Worm (Caenorhabditis elegans) whole organism, L4 larva: ENCODE data around the gene C16D9.6.

ENCODE experiments used
- F37D6.2 ChIP-seq: sonication (generic microtip); optimal IDR thresholded peaks from 2 replicates; lab custom pipeline; 2016; ENCODE audit warnings: mild to moderate bottlenecking, missing genetic modification characterization, missing compliant biosample characterization
- F44E2.7 ChIP-seq: fragments of 200-800 bp; sonication (Bioruptor generic); IDR thresholded peaks from 2 replicates; pipeline ENCODE4 v2.1.2; 2022; ENCODE audit warnings: missing genetic modification characterization, missing compliant biosample characterization
- T26A8.4 ChIP-seq: fragments of 200-800 bp; sonication (Bioruptor generic); IDR thresholded peaks from 2 replicates; pipeline ENCODE4 v1.3.6; 2022; ENCODE audit warnings: missing genetic modification characterization, missing compliant biosample characterization
- Y48G9A.11 ChIP-seq: fragments of 200-800 bp; sonication (Bioruptor generic); IDR thresholded peaks from 2 replicates; pipeline ENCODE4 v1.3.6; 2022; ENCODE audit warnings: missing genetic modification reagents, missing genetic modification characterization, missing compliant biosample characterization
- ZK546.5 ChIP-seq, 2 experiments: sonication (generic microtip); optimal IDR thresholded peaks; 2 replicates each; lab custom pipeline; 2017; ENCODE audit warnings: missing biosample characterization in 2 of 2, missing genetic modification characterization in 2 of 2
- aly-2 ChIP-seq: sonication (generic microtip); optimal IDR thresholded peaks from 2 replicates; lab custom pipeline; 2018; ENCODE audit warnings: missing biosample characterization, missing genetic modification characterization
- ama-1 ChIP-seq: fragments of 150-350 bp; optimal IDR thresholded peaks from 2 replicates; lab custom pipeline; 2014; ENCODE audit warnings: inconsistent platforms, mixed read lengths
- ceh-20 ChIP-seq: fragments of 200-800 bp; sonication (Bioruptor generic); IDR thresholded peaks from 2 replicates; pipeline ENCODE4 v1.3.6; 2022; ENCODE audit warnings: missing genetic modification reagents, missing genetic modification characterization, missing compliant biosample characterization
- ces-1 ChIP-seq: fragments of 150-350 bp; sonication (generic microtip); optimal IDR thresholded peaks from 4 replicates; lab custom pipeline; 2014; ENCODE audit warnings: missing biosample characterization, missing genetic modification reagents, missing genetic modification characterization
- cey-2 ChIP-seq: sonication (generic microtip); optimal IDR thresholded peaks from 3 replicates; lab custom pipeline; 2017; ENCODE audit warnings: missing genetic modification characterization, mild to moderate bottlenecking, missing compliant biosample characterization, antibody characterized with exemption, borderline replicate concordance; ENCODE audit not compliant: insufficient read depth
- ctbp-1 ChIP-seq: fragments of 200-800 bp; sonication (Bioruptor generic); IDR thresholded peaks from 2 replicates; pipeline ENCODE4 v1.3.6; 2022; ENCODE audit warnings: missing genetic modification reagents, missing genetic modification characterization, missing compliant biosample characterization
- daf-12 ChIP-seq: fragments of 150-350 bp; optimal IDR thresholded peaks from 2 replicates; lab custom pipeline; 2014; ENCODE audit warnings: missing biosample characterization, missing genetic modification reagents, missing genetic modification characterization
- daf-16 ChIP-seq, 3 experiments: sonication (generic microtip); optimal IDR thresholded peaks; 2 replicates each; lab custom pipeline; 2016 to 2017; ENCODE audit warnings: missing genetic modification characterization in 3 of 3, missing genetic modification reagents in 3 of 3, mild to moderate bottlenecking in 2 of 3, missing compliant biosample characterization in 2 of 3, missing biosample characterization in 1 of 3, moderate library complexity in 1 of 3
- dmd-6 ChIP-seq: fragments of 200-800 bp; sonication (Bioruptor generic); IDR thresholded peaks from 2 replicates; pipeline ENCODE4 v1.3.6; 2022; ENCODE audit warnings: missing genetic modification reagents, missing genetic modification characterization, missing compliant biosample characterization
- dmd-9 ChIP-seq: fragments of 200-800 bp; sonication (Bioruptor generic); IDR thresholded peaks from 2 replicates; pipeline ENCODE4 v1.3.6; 2022; ENCODE audit warnings: missing genetic modification reagents, missing genetic modification characterization, missing compliant biosample characterization
- egl-43 ChIP-seq: fragments of 200-800 bp; sonication (Bioruptor generic); IDR thresholded peaks from 2 replicates; pipeline ENCODE4 v1.3.6; 2022; ENCODE audit warnings: missing genetic modification reagents, missing genetic modification characterization, missing compliant biosample characterization
- gei-8 ChIP-seq: fragments of 200-800 bp; sonication (Bioruptor generic); optimal IDR thresholded peaks from 2 replicates; lab custom pipeline; 2018; ENCODE audit warnings: mild to moderate bottlenecking, missing genetic modification characterization, missing compliant biosample characterization
- hmg-1.1 ChIP-seq: fragments of 200-800 bp; sonication (Bioruptor generic); IDR thresholded peaks from 2 replicates; pipeline ENCODE4 v1.3.6; 2022; ENCODE audit warnings: missing genetic modification reagents, missing genetic modification characterization, missing compliant biosample characterization
- lin-13 ChIP-seq: fragments of 150-350 bp; optimal IDR thresholded peaks from 2 replicates; lab custom pipeline; 2014; ENCODE audit warnings: missing biosample characterization, missing genetic modification reagents, missing genetic modification characterization
- lir-3 ChIP-seq: sonication (generic microtip); optimal IDR thresholded peaks from 2 replicates; lab custom pipeline; 2016; ENCODE audit warnings: mild to moderate bottlenecking, missing genetic modification characterization, missing compliant biosample characterization
- lsy-2 ChIP-seq, 2 experiments: fragments of 150-350 bp in 1 of 2; sonication (generic microtip) in 1 of 2; optimal IDR thresholded peaks; 2 replicates each; lab custom pipeline; 2014 to 2017; ENCODE audit warnings: missing biosample characterization in 2 of 2, missing genetic modification characterization in 2 of 2
- madf-9 ChIP-seq: fragments of 200-800 bp; sonication (Bioruptor generic); conservative IDR thresholded peaks from 2 replicates; pipeline ENCODE4 v1.3.6; 2022; ENCODE audit warnings: missing genetic modification reagents, missing genetic modification characterization, missing compliant biosample characterization
- mdl-1 ChIP-seq, 2 experiments: fragments of 150-350 bp in 1 of 2; sonication (generic microtip) in 1 of 2; optimal IDR thresholded peaks; 2 replicates each; lab custom pipeline; 2014 to 2017; ENCODE audit warnings: missing biosample characterization in 2 of 2, missing genetic modification characterization in 2 of 2
- mdt-29 ChIP-seq: fragments of 200-800 bp; sonication (Bioruptor generic); IDR thresholded peaks from 2 replicates; pipeline ENCODE4 v1.3.6; 2022; ENCODE audit warnings: missing genetic modification reagents, missing genetic modification characterization, missing compliant biosample characterization
- mes-2 ChIP-seq: sonication (generic microtip); optimal IDR thresholded peaks from 2 replicates; lab custom pipeline; 2016; ENCODE audit warnings: missing genotype, mild to moderate bottlenecking, missing genetic modification characterization, missing compliant biosample characterization; ENCODE audit not compliant: poor library complexity, severe bottlenecking
- mxl-2 ChIP-seq: fragments of 200-800 bp; sonication (Bioruptor generic); conservative IDR thresholded peaks from 2 replicates; pipeline ENCODE4 v1.3.6; 2022; ENCODE audit warnings: missing genetic modification reagents, missing genetic modification characterization, missing compliant biosample characterization
- nhr-10 ChIP-seq: fragments of 150-350 bp; optimal IDR thresholded peaks from 2 replicates; lab custom pipeline; 2014; ENCODE audit warnings: missing biosample characterization, missing genetic modification characterization
- nhr-102 ChIP-seq: sonication (generic microtip); optimal IDR thresholded peaks from 2 replicates; lab custom pipeline; 2016; ENCODE audit warnings: mild to moderate bottlenecking, missing genetic modification characterization, moderate library complexity, missing compliant biosample characterization
- nhr-11 ChIP-seq: fragments of 150-350 bp; optimal IDR thresholded peaks from 2 replicates; lab custom pipeline; 2014; ENCODE audit warnings: missing biosample characterization, missing genetic modification characterization
- nhr-28 ChIP-seq: fragments of 150-350 bp; optimal IDR thresholded peaks from 2 replicates; lab custom pipeline; 2014; ENCODE audit warnings: missing biosample characterization, missing genetic modification characterization
- nhr-41 ChIP-seq: fragments of 200-800 bp; sonication (Bioruptor generic); IDR thresholded peaks from 2 replicates; pipeline ENCODE4 v1.3.6; 2022; ENCODE audit warnings: missing genetic modification reagents, missing genetic modification characterization, missing compliant biosample characterization
- nhr-48 ChIP-seq: sonication (generic microtip); optimal IDR thresholded peaks from 2 replicates; lab custom pipeline; 2016; ENCODE audit warnings: mild to moderate bottlenecking, missing genetic modification characterization, missing compliant biosample characterization
- nhr-77 ChIP-seq: fragments of 150-350 bp; optimal IDR thresholded peaks from 2 replicates; lab custom pipeline; 2014; ENCODE audit warnings: missing biosample characterization, missing genetic modification characterization
- pha-4 ChIP-seq, 2 experiments: fragments of 150-350 bp in 1 of 2; fragments of 200-800 bp in 1 of 2; sonication (Bioruptor generic) in 1 of 2; IDR thresholded peaks in 1 of 2; optimal IDR thresholded peaks in 1 of 2; 2 replicates each; pipeline versions ENCODE4 v1.3.6 to Lab custom; 2014 to 2022; ENCODE audit warnings: missing genetic modification characterization in 2 of 2, missing genetic modification reagents in 2 of 2, missing biosample characterization in 1 of 2, missing compliant biosample characterization in 1 of 2
- pqm-1 ChIP-seq: sonication (generic microtip); optimal IDR thresholded peaks from 2 replicates; lab custom pipeline; 2017; ENCODE audit warnings: missing biosample characterization, missing genetic modification characterization
- rbr-2 ChIP-seq: sonication (generic microtip); optimal IDR thresholded peaks from 2 replicates; lab custom pipeline; 2016; ENCODE audit warnings: missing genotype, missing genetic modification characterization, missing compliant biosample characterization
- saeg-2 ChIP-seq: fragments of 200-800 bp; sonication (Bioruptor generic); IDR thresholded peaks from 2 replicates; pipeline ENCODE4 v1.3.6; 2022; ENCODE audit warnings: missing genetic modification reagents, missing genetic modification characterization, missing compliant biosample characterization
- snpc-1.2 ChIP-seq: fragments of 200-800 bp; sonication (Bioruptor generic); IDR thresholded peaks from 2 replicates; pipeline ENCODE4 v1.3.6; 2022; ENCODE audit warnings: missing genetic modification reagents, missing genetic modification characterization, missing compliant biosample characterization
- snpc-4 ChIP-seq: fragments of 150-350 bp; optimal IDR thresholded peaks from 2 replicates; lab custom pipeline; 2014; ENCODE audit warnings: missing biosample characterization, missing genetic modification characterization
- spr-3 ChIP-seq: fragments of 200-800 bp; sonication (Bioruptor generic); optimal IDR thresholded peaks from 2 replicates; lab custom pipeline; 2018; ENCODE audit warnings: mild to moderate bottlenecking, missing genetic modification characterization, missing compliant biosample characterization
- tag-97 ChIP-seq: fragments of 200-800 bp; sonication (Bioruptor generic); IDR thresholded peaks from 2 replicates; pipeline ENCODE4 v1.3.6; 2022; ENCODE audit warnings: missing genetic modification characterization, missing compliant biosample characterization
- unc-130 ChIP-seq: sonication (generic microtip); optimal IDR thresholded peaks from 2 replicates; lab custom pipeline; 2016; ENCODE audit warnings: missing genetic modification reagents, missing genetic modification characterization, missing compliant biosample characterization
- zag-1 ChIP-seq: fragments of 150-350 bp; optimal IDR thresholded peaks from 2 replicates; lab custom pipeline; 2014; ENCODE audit warnings: missing biosample characterization, missing genetic modification characterization
- zfp-2 ChIP-seq: sonication (generic microtip); optimal IDR thresholded peaks from 2 replicates; lab custom pipeline; 2016; ENCODE audit warnings: mild to moderate bottlenecking, missing genetic modification characterization, missing compliant biosample characterization
- zfp-3 ChIP-seq: fragments of 200-800 bp; sonication (Bioruptor generic); conservative IDR thresholded peaks from 2 replicates; pipeline ENCODE4 v1.3.6; 2022; ENCODE audit warnings: missing genetic modification reagents, missing genetic modification characterization, missing compliant biosample characterization
- zip-11 ChIP-seq: fragments of 200-800 bp; sonication (Bioruptor generic); IDR thresholded peaks from 2 replicates; pipeline ENCODE4 v1.3.6; 2022; ENCODE audit warnings: missing genetic modification characterization, missing compliant biosample characterization
- zip-2 ChIP-seq: fragments of 150-350 bp; optimal IDR thresholded peaks from 2 replicates; lab custom pipeline; 2014; ENCODE audit warnings: missing biosample characterization, missing genetic modification characterization
- ztf-7 ChIP-seq: fragments of 150-350 bp; optimal IDR thresholded peaks from 2 replicates; lab custom pipeline; 2014; ENCODE audit warnings: missing biosample characterization, missing genetic modification characterization

The C16D9.6 gene

ce11 chrV:8230056-8230455, 20.1 kb downstream of the C16D9.6 start (continued):
- TF ChIP-seq hmg-1.1, result 0 out of 2 replicates have a peak, but pooled peaks have one; percentile 29
- TF ChIP-seq egl-43 (GFP tag; lab: Robert Waterston, UW), result peak; percentile 75
- no peak for TF ChIP-seq saeg-2
- TF ChIP-seq mes-2 (tag; lab: Kevin White, UChicago), result peak; percentile 64
- TF ChIP-seq dmd-9 (GFP tag; lab: Robert Waterston, UW), result no peak
- no peak for TF ChIP-seq nhr-10 (tag; lab: Kevin White, UChicago)
- TF ChIP-seq daf-16 (GFP tag; optimal IDR thresholded peaks at IDR 0.05; lab: Kevin White, UChicago), result no peak
- TF ChIP-seq daf-16 (tag; optimal IDR thresholded peaks at IDR 0.05; lab: Kevin White, UChicago), result peak; percentile 33
- TF ChIP-seq tag-97 (GFP tag; lab: Robert Waterston, UW), result no peak
- peak; percentile 55 for TF ChIP-seq snpc-4 (tag; lab: Kevin White, UChicago)
- no peak for TF ChIP-seq mdt-29
- TF ChIP-seq daf-12 (tag; lab: Kevin White, UChicago), result no peak
- TF ChIP-seq lin-13 (GFP tag; lab: Kevin White, UChicago), result no peak
- no peak for TF ChIP-seq zfp-2 (tag; lab: Kevin White, UChicago)
- TF ChIP-seq madf-9, result 0 out of 2 replicates have a peak, but pooled peaks have one; percentile 35

- TF ChIP-seq nhr-41 (GFP tag; lab: Robert Waterston, UW) (0 out of 2 replicates have a peak, but pooled peaks have one; percentile 8), pha-4 (GFP tag; IDR thresholded peaks at IDR 0.05; lab: Robert Waterston, UW) (peak; percentile 86), pha-4 (tag; optimal IDR thresholded peaks at IDR 0.05; lab: Kevin White, UChicago) (no peak), zip-2 (tag; lab: Kevin White, UChicago) (no peak), zag-1 (tag; lab: Kevin White, UChicago) (no peak), ces-1 (GFP tag; lab: Kevin White, UChicago) (peak; percentile 13), lir-3 (peak; percentile 22), nhr-28 (tag; lab: Kevin White, UChicago) (peak; percentile 56), mdl-1 (tag; optimal IDR thresholded peaks at IDR 0.05; lab: Kevin White, UChicago) (peak; percentile 48 to 51), cey-2 (tag; lab: Kevin White, UChicago) (no peak), ZK546.5 (tag; optimal IDR thresholded peaks at IDR 0.05; lab: Kevin White, UChicago) (no peak), pqm-1 (peak; percentile 8), Y48G9A.11 (GFP tag; lab: Robert Waterston, UW) (peak; percentile 92), aly-2 (tag; lab: Kevin White, UChicago) (no peak), egl-43 (GFP tag; lab: Robert Waterston, UW) (no peak), gei-8 (GFP tag; lab: Kevin White, UChicago) (no peak), ctbp-1 (GFP tag; lab: Robert Waterston, UW) (peak; percentile 66; the same call in 1 of the 2 replicates), mxl-2 (GFP tag; lab: Robert Waterston, UW) (no peak), ztf-7 (tag; lab: Kevin White, UChicago) (peak; percentile 4), nhr-11 (tag; lab: Kevin White, UChicago) (peak; percentile 49), nhr-48 (tag; lab: Kevin White, UChicago) (peak; percentile 81), ceh-20 (GFP tag; lab: Robert Waterston, UW) (no peak), F37D6.2 (tag; lab: Kevin White, UChicago) (peak; percentile 66), lsy-2 (tag; optimal IDR thresholded peaks at IDR 0.05; lab: Kevin White, UChicago) (peak in 1 of 2 experiments; percentile 77), rbr-2 (tag; lab: Kevin White, UChicago) (peak; percentile 83), zfp-3 (GFP tag; lab: Robert Waterston, UW) (no peak), nhr-77 (peak; percentile 54), spr-3 (GFP tag; lab: Kevin White, UChicago) (peak; percentile 68), dmd-6 (GFP tag; lab: Robert Waterston, UW) (peak; percentile 74), unc-130 (GFP tag; lab: Kevin White, UChicago) (peak; percentile 91), T26A8.4 (GFP tag; lab: Robert Waterston, UW) (peak; percentile 91), lin-13 (GFP tag; lab: Kevin White, UChicago) (peak; percentile 78), nhr-10 (tag; lab: Kevin White, UChicago) (peak; percentile 16), zfp-2 (tag; lab: Kevin White, UChicago) (peak; percentile 44), snpc-1.2 (GFP tag; lab: Robert Waterston, UW) (peak; percentile 92), mes-2 (tag; lab: Kevin White, UChicago) (peak; percentile 90), ama-1 (lab: Kevin White, UChicago) (peak; percentile 94), F44E2.7 (no peak), daf-12 (tag; lab: Kevin White, UChicago) (no peak), zip-11 (GFP tag; lab: Robert Waterston, UW) (no peak), nhr-102 (peak; percentile 91)
Measured at ce11 chrV:8228712-8229119, 21.4 kb downstream of the C16D9.6 start.
